Worm (Caenorhabditis elegans): ENCODE data around the gene pola-1.

DNA sequence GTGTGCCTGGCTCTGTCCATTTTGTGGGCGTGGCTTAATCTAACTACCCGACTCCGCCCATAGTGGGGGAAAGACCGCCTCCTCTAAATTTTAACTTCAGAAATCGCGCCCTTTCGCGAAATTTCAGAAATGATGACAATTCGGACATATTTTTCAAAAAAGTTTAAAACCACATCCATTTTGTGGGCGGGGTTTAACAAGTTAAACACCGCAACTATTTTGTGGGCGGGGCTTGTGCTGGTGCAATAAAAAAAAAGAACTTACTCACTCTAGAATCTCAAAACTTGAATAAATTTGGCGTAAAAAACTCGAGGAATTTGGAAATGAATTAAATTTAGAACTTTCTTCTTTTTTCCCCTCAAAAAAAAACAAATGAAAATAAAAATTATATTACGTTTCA, 28.3 kb downstream of the pola-1 start:
- TF ChIP-seq nhr-77 (tag; optimal IDR thresholded peaks at IDR 0.05), result no peak
- no peak for TF ChIP-seq dpl-1 (GFP tag; optimal IDR thresholded peaks at IDR 0.05)
- TF ChIP-seq R02D3.7 (tag; optimal IDR thresholded peaks at IDR 0.05), result no peak
- no peak for TF ChIP-seq ztf-11 (tag; optimal IDR thresholded peaks at IDR 0.05)

Measured in whole organism, L4 larva.